Worm (Caenorhabditis elegans) whole organism, L1 larva: ENCODE results near the gene pgam-5.

ENCODE experiments used
- C04F5.9 ChIP-seq: sonication (generic microtip); optimal IDR thresholded peaks from 2 replicates; lab custom pipeline; 2016; ENCODE audit warnings: missing genetic modification characterization, missing compliant biosample characterization
- Y116A8C.19 ChIP-seq: sonication (generic microtip); optimal IDR thresholded peaks from 2 replicates; lab custom pipeline; 2016; ENCODE audit warnings: missing compliant biosample characterization, missing genetic modification characterization, borderline replicate concordance
- aha-1 ChIP-seq: fragments of 150-350 bp; optimal IDR thresholded peaks from 2 replicates; lab custom pipeline; 2014; ENCODE audit warnings: missing biosample characterization, missing genetic modification characterization
- ama-1 ChIP-seq: fragments of 150-350 bp; optimal IDR thresholded peaks from 2 replicates; lab custom pipeline; 2014
- blmp-1 ChIP-seq: fragments of 150-350 bp; optimal IDR thresholded peaks from 2 replicates; lab custom pipeline; 2014; ENCODE audit warnings: missing biosample characterization, missing genetic modification characterization
- ceh-82 ChIP-seq, 3 experiments: fragments of 150-350 bp in 1 of 3; sonication (generic microtip) in 2 of 3; optimal IDR thresholded peaks; 2 replicates each; lab custom pipeline; 2014 to 2017; ENCODE audit warnings: missing biosample characterization in 3 of 3, missing genetic modification characterization in 3 of 3
- ceh-88 ChIP-seq: fragments of 200-800 bp; sonication (Bioruptor generic); IDR thresholded peaks from 2 replicates; pipeline ENCODE4 v1.3.6; 2022; ENCODE audit warnings: missing genetic modification characterization, missing compliant biosample characterization
- ceh-90 ChIP-seq: sonication (generic microtip); optimal IDR thresholded peaks from 2 replicates; lab custom pipeline; 2016; ENCODE audit warnings: missing genetic modification characterization, missing compliant biosample characterization
- dpl-1 ChIP-seq, 3 experiments: fragments of 150-350 bp in 2 of 3; sonication (generic microtip) in 1 of 3; optimal IDR thresholded peaks; 2 replicates each; lab custom pipeline; 2014 to 2017; ENCODE audit warnings: missing biosample characterization in 3 of 3, missing genetic modification characterization in 3 of 3, missing genetic modification reagents in 3 of 3
- dsc-1 ChIP-seq: sonication (generic microtip); optimal IDR thresholded peaks from 2 replicates; lab custom pipeline; 2016; ENCODE audit warnings: mild to moderate bottlenecking, missing genetic modification characterization, missing compliant biosample characterization
- efl-3 ChIP-seq: fragments of 200-800 bp; sonication (Bioruptor generic); optimal IDR thresholded peaks from 2 replicates; lab custom pipeline; 2018; ENCODE audit warnings: mild to moderate bottlenecking, missing genetic modification characterization, missing compliant biosample characterization
- elt-3 ChIP-seq, 6 experiments: fragments of 150-350 bp in 1 of 6; sonication (generic microtip); optimal IDR thresholded peaks; 2 replicates each; lab custom pipeline; 2017 to 2018; ENCODE audit warnings: missing biosample characterization in 6 of 6, missing genetic modification characterization in 6 of 6, inconsistent platforms in 1 of 6
- fkh-4 ChIP-seq: sonication (generic microtip); optimal IDR thresholded peaks from 2 replicates; lab custom pipeline; 2016; ENCODE audit warnings: missing compliant biosample characterization, missing genetic modification characterization, borderline replicate concordance
- hlh-17 ChIP-seq: fragments of 200-800 bp; sonication (Bioruptor generic); optimal IDR thresholded peaks from 2 replicates; lab custom pipeline; 2018; ENCODE audit warnings: missing genetic modification characterization, mild to moderate bottlenecking, missing compliant biosample characterization, moderate library complexity, borderline replicate concordance
- lin-13 ChIP-seq: fragments of 150-350 bp; optimal IDR thresholded peaks from 2 replicates; lab custom pipeline; 2014; ENCODE audit warnings: missing biosample characterization, missing genetic modification reagents, missing genetic modification characterization
- lin-14 ChIP-seq: fragments of 200-800 bp; sonication (Bioruptor generic); optimal IDR thresholded peaks from 2 replicates; lab custom pipeline; 2018; ENCODE audit warnings: mild to moderate bottlenecking, missing genetic modification characterization, moderate library complexity, missing compliant biosample characterization
- lin-35 ChIP-seq, 2 experiments: fragments of 150-350 bp; optimal IDR thresholded peaks; 2 replicates each; lab custom pipeline; 2014; ENCODE audit warnings: missing biosample characterization in 2 of 2, missing genetic modification characterization in 2 of 2, missing genetic modification reagents in 2 of 2
- lin-39 ChIP-seq: fragments of 150-350 bp; optimal IDR thresholded peaks from 2 replicates; lab custom pipeline; 2014; ENCODE audit warnings: missing biosample characterization, missing genetic modification reagents, missing genetic modification characterization
- lir-3 ChIP-seq: sonication (generic microtip); optimal IDR thresholded peaks from 2 replicates; lab custom pipeline; 2016; ENCODE audit warnings: mild to moderate bottlenecking, missing genetic modification characterization, moderate library complexity, missing compliant biosample characterization; ENCODE audit not compliant: poor library complexity
- mdl-1 ChIP-seq, 2 experiments: fragments of 150-350 bp; optimal IDR thresholded peaks; 2 replicates each; lab custom pipeline; 2014 to 2017; ENCODE audit warnings: missing biosample characterization in 2 of 2, missing genetic modification characterization in 2 of 2, inconsistent platforms in 1 of 2
- mef-2 ChIP-seq: fragments of 150-350 bp; optimal IDR thresholded peaks from 2 replicates; lab custom pipeline; 2014; ENCODE audit warnings: missing biosample characterization, missing genetic modification characterization
- mep-1 ChIP-seq: fragments of 150-350 bp; optimal IDR thresholded peaks from 2 replicates; lab custom pipeline; 2014; ENCODE audit warnings: missing biosample characterization, missing genetic modification characterization
- nhr-12 ChIP-seq: sonication (generic microtip); optimal IDR thresholded peaks from 2 replicates; lab custom pipeline; 2017; ENCODE audit warnings: missing biosample characterization, missing genetic modification characterization
- nhr-77 ChIP-seq: fragments of 150-350 bp; optimal IDR thresholded peaks from 2 replicates; lab custom pipeline; 2014; ENCODE audit warnings: missing biosample characterization, missing genetic modification characterization
- nhr-84 ChIP-seq: sonication (generic microtip); optimal IDR thresholded peaks from 2 replicates; lab custom pipeline; 2017; ENCODE audit warnings: missing biosample characterization, missing genetic modification characterization
- nhr-85 ChIP-seq: sonication (generic microtip); peaks from one replicate; lab custom pipeline; 2016; ENCODE audit warnings: missing genetic modification characterization, inconsistent platforms, missing compliant biosample characterization
- nhr-90 ChIP-seq: sonication (generic microtip); optimal IDR thresholded peaks from 2 replicates; lab custom pipeline; 2016; ENCODE audit warnings: mild to moderate bottlenecking, missing genetic modification characterization, missing compliant biosample characterization; ENCODE audit not compliant: poor library complexity
- pax-3 ChIP-seq: fragments of 200-800 bp; sonication (Bioruptor generic); optimal IDR thresholded peaks from 2 replicates; lab custom pipeline; 2018; ENCODE audit warnings: mild to moderate bottlenecking, missing genetic modification characterization, moderate library complexity, missing compliant biosample characterization
- pqm-1 ChIP-seq: sonication (generic microtip); optimal IDR thresholded peaks from 3 replicates; lab custom pipeline; 2017; ENCODE audit warnings: missing biosample characterization, missing genetic modification characterization
- sox-4 ChIP-seq: sonication (generic microtip); optimal IDR thresholded peaks from 2 replicates; lab custom pipeline; 2016; ENCODE audit warnings: missing genetic modification characterization, missing compliant biosample characterization
- swsn-7 ChIP-seq: sonication (generic microtip); optimal IDR thresholded peaks from 2 replicates; lab custom pipeline; 2016; ENCODE audit warnings: missing genetic modification characterization, missing compliant biosample characterization
- tbx-2 ChIP-seq: sonication (generic microtip); optimal IDR thresholded peaks from 2 replicates; lab custom pipeline; 2016; ENCODE audit warnings: missing genetic modification characterization, missing compliant biosample characterization
- tlp-1 ChIP-seq: fragments of 150-350 bp; optimal IDR thresholded peaks from 2 replicates; lab custom pipeline; 2014; ENCODE audit warnings: missing biosample characterization, missing genetic modification characterization
- unc-130 ChIP-seq: fragments of 150-350 bp; optimal IDR thresholded peaks from 2 replicates; lab custom pipeline; 2017; ENCODE audit warnings: missing biosample characterization, missing genetic modification characterization, inconsistent platforms
- unc-98 ChIP-seq: fragments of 200-800 bp; sonication (Bioruptor generic); IDR thresholded peaks from 2 replicates; pipeline ENCODE4 v1.3.6; 2022; ENCODE audit warnings: missing genetic modification characterization, missing compliant biosample characterization
- xbp-1 ChIP-seq: sonication (generic microtip); optimal IDR thresholded peaks from 2 replicates; lab custom pipeline; 2016; ENCODE audit warnings: missing genetic modification characterization, missing compliant biosample characterization
- zag-1 ChIP-seq: fragments of 150-350 bp; optimal IDR thresholded peaks from 2 replicates; lab custom pipeline; 2014; ENCODE audit warnings: missing biosample characterization, missing genetic modification characterization
- zip-4 ChIP-seq: fragments of 200-800 bp; sonication (Bioruptor generic); optimal IDR thresholded peaks from 2 replicates; lab custom pipeline; 2018; ENCODE audit warnings: mild to moderate bottlenecking, missing genetic modification characterization, moderate library complexity, missing compliant biosample characterization
- ztf-11 ChIP-seq, 2 experiments: sonication (generic microtip); optimal IDR thresholded peaks; 2 replicates each; lab custom pipeline; 2016 to 2017; ENCODE audit warnings: missing genetic modification characterization in 2 of 2, missing biosample characterization in 1 of 2, missing compliant biosample characterization in 1 of 2

pgam-5 gene

DNA sequence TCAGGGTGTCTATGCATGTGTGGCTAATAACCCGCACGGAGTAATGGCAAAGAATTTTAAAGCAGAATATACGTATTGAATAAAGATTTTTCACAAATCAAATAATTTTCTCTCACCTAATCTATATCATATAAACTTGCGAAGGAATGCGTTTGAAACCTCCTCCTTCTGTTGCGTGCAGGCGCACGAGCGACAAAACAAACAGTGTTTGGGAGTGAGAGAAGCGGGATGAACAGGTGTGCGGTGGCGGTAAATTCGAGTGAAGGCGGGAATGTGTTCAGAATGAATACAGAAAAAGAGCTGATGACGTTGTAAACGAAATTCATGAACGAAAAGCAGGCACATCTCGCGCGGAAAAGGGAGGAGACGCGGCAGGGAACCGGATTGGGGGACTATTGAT is 15.8 kb upstream of the pgam-5 start:
- no peak for TF ChIP-seq sox-4
- no peak for TF ChIP-seq Y116A8C.19
- TF ChIP-seq ceh-82 (tag; optimal IDR thresholded peaks at IDR 0.05; lab: Kevin White, UChicago) = no peak
- no peak for TF ChIP-seq nhr-12 (tag; lab: Kevin White, UChicago)
- no peak for TF ChIP-seq pax-3 (tag; lab: Kevin White, UChicago)
- TF ChIP-seq tbx-2 (tag; lab: Kevin White, UChicago) = no peak
- peak; percentile 5 for TF ChIP-seq blmp-1 (tag; lab: Kevin White, UChicago)
- TF ChIP-seq efl-3 (GFP tag; lab: Kevin White, UChicago) = no peak
- TF ChIP-seq pqm-1 (tag; lab: Kevin White, UChicago) = no peak
- peak; percentile 38 for TF ChIP-seq lin-14 (GFP tag; lab: Kevin White, UChicago)
- no peak for TF ChIP-seq mdl-1 (tag; optimal IDR thresholded peaks at IDR 0.05; lab: Kevin White, UChicago)
- TF ChIP-seq lin-35 (GFP tag; optimal IDR thresholded peaks at IDR 0.05; lab: Kevin White, UChicago) = peak in 1 of 2 experiments; percentile 8
- peak; percentile 14 for TF ChIP-seq mep-1 (tag; lab: Kevin White, UChicago)
- TF ChIP-seq nhr-84 = no peak
- TF ChIP-seq nhr-85 (tag; lab: Kevin White, UChicago) = no peak
- no peak for TF ChIP-seq ceh-88 (GFP tag; lab: Robert Waterston, UW)

DNA sequence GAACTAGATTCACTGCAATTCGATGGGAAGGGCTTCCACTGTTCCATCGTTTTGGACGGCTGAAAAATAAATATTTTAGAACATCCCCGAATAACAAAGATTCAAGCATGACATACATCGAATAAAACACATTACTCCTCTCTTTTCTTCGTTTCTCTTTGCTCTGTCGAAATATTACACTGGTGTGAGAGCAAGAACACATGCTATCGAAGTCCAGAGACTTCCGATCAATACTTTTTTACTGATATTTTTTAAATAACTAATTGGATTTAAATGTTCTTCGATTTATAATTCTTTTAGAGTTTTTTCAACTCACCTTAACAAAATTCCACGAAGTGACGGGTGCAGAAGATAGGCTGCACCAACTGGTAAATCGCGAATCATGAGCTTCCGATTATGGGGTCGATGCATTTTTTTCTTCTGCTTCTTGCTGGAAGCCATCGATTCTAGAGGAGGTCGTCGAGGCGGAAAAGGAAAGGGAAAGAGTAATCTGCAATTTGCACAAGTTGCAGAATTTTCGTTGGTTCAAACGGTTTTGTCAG is 14.8 kb upstream of the pgam-5 start, which contains the start of the genes oig-4 and R07G3.7:
Gene oig-4, plus strand, starts transcription at position 301 of the 542 bp plus-strand sequence.
Gene R07G3.7, minus strand, starts transcription at position 492 of the 542 bp plus-strand sequence.
- TF ChIP-seq dsc-1 (peak; percentile 19), aha-1 (tag; lab: Kevin White, UChicago) (no peak)
- TF ChIP-seq, all 84 proteins: peak for 1

DNA sequence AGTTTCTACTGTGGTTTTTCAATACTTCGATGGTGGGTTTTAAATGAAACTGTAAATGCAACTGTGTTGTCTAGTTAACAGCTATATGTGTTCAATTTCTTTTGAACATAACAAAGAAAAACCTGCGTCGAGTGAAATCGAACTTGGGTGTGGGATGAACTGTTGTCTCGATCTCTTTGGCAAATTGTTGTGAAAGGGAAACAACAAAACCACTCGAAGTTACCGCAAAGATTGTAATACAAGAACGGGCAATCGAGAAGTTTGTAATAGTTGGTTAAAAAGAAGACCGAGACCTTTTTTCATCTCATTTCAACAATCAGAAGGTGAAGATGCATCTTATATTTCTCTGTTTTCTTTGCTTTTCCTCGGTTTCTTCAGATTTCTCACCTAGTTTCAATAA is 9.4 kb upstream of the pgam-5 start, which contains the start of gene lips-17:
Gene lips-17, plus strand, starts transcription at position 301 of the 400 bp plus-strand sequence.
- TF ChIP-seq dpl-1 (GFP tag; optimal IDR thresholded peaks at IDR 0.05; lab: Kevin White, UChicago) = no peak
- no peak for TF ChIP-seq lin-13 (GFP tag; lab: Kevin White, UChicago)
- TF ChIP-seq lin-39 (tag; lab: Kevin White, UChicago) = no peak
- no peak for TF ChIP-seq ceh-90 (tag; lab: Kevin White, UChicago)
- TF ChIP-seq sox-4 = no peak
- no peak for TF ChIP-seq nhr-77 (tag; lab: Kevin White, UChicago)
- no peak for TF ChIP-seq hlh-17
- no peak for TF ChIP-seq ama-1
- no peak for TF ChIP-seq lir-3 (tag; lab: Kevin White, UChicago)
- TF ChIP-seq C04F5.9 (tag; lab: Kevin White, UChicago) = no peak
- no peak for TF ChIP-seq ztf-11 (tag; optimal IDR thresholded peaks at IDR 0.05; lab: Kevin White, UChicago)
- TF ChIP-seq blmp-1 (tag; lab: Kevin White, UChicago) = no peak
- no peak for TF ChIP-seq elt-3 (tag; optimal IDR thresholded peaks at IDR 0.05; lab: Kevin White, UChicago)
- TF ChIP-seq fkh-4 (tag; lab: Kevin White, UChicago) = no peak
- TF ChIP-seq swsn-7 (tag; lab: Kevin White, UChicago) = no peak
- no peak for TF ChIP-seq zip-4 (GFP tag; lab: Kevin White, UChicago)
- no peak for TF ChIP-seq unc-98 (GFP tag; lab: Robert Waterston, UW)
- no peak for TF ChIP-seq efl-3 (GFP tag; lab: Kevin White, UChicago)
- TF ChIP-seq ceh-82 (tag; optimal IDR thresholded peaks at IDR 0.05; lab: Kevin White, UChicago) = no peak

DNA sequence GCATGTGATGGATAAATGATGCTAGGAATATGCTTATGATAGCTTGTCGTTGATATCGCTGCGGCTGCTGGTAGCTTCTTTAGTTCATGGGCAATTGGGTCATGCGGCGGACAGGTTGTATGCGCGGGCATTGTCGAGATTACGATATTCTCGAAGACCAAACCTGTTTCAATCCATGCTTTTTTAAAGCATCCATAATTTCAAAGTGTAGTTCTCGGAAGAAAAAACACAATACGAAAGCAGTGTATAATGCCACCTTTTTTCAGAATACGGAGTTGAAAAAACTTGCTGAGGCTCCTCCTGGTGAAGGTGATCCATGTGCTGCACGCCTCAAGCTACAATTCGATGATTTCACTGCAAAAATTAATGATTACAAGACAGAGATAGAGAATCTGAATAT is 6.8 kb upstream of the pgam-5 start, which contains the start of gene osm-8:
Gene osm-8, minus strand, starts transcription at position 101 of the 400 bp plus-strand sequence.
- TF ChIP-seq blmp-1 (tag; lab: Kevin White, UChicago) = peak; percentile 44
- TF ChIP-seq hlh-17 = no peak
- TF ChIP-seq, all 84 proteins: peak for 1

DNA sequence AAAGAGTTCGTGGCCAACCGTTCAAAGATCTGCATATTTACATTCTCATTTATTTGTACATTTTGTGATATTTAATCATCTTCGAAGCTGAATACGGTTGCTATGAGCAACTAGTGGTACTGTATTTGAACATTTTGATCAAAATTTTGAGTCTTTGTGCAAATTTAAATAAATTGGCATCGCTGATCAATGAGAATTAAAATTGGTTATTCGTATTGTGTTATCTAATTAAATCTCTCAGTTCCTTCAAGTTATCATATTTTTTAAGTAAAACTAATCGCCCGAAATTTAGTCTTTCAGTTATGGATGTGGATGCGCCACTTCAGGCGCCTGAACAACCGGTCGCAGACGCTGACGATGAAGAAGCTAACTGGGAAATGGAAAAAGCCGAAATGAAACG is 805 bp upstream of the pgam-5 start, which contains the start of gene npp-21:
Gene npp-21, plus strand, starts transcription at position 301 of the 400 bp plus-strand sequence.
- no peak for TF ChIP-seq tbx-2 (tag; lab: Kevin White, UChicago)
- no peak for TF ChIP-seq nhr-90 (tag; lab: Kevin White, UChicago)
- TF ChIP-seq ama-1 = no peak
- no peak for TF ChIP-seq elt-3 (tag; optimal IDR thresholded peaks at IDR 0.05; lab: Kevin White, UChicago)
- TF ChIP-seq unc-130 (tag; lab: Kevin White, UChicago) = no peak
- TF ChIP-seq xbp-1 (tag; lab: Kevin White, UChicago) = no peak
- TF ChIP-seq mef-2 = no peak
- no peak for TF ChIP-seq lin-13 (GFP tag; lab: Kevin White, UChicago)
- TF ChIP-seq tlp-1 (tag; lab: Kevin White, UChicago) = no peak
- TF ChIP-seq zag-1 (tag; lab: Kevin White, UChicago) = no peak
